Worm (Caenorhabditis elegans) whole organism, mixed stage, embryonic: ENCODE results near the gene Y61A9LA.12.
"Not testable (repeated sequence)": the region's sequence is repeated elsewhere in the genome, so short reads cannot be mapped to it uniquely, and the experiment has no call there.

Experiments
- elt-1 ChIP-seq: sonication (generic microtip); optimal IDR thresholded peaks from 2 replicates; lab custom pipeline; 2017; ENCODE audit warnings: missing genetic modification characterization, mild to moderate bottlenecking, missing compliant biosample characterization, antibody characterized with exemption, moderate library complexity, borderline replicate concordance; ENCODE audit not compliant: insufficient read depth
- elt-3 ChIP-seq: fragments of 150-350 bp; optimal IDR thresholded peaks from 2 replicates; lab custom pipeline; 2014; ENCODE audit warnings: missing biosample characterization, missing genetic modification characterization
- lin-13 ChIP-seq: fragments of 150-350 bp; optimal IDR thresholded peaks from 2 replicates; lab custom pipeline; 2014; ENCODE audit warnings: missing biosample characterization, missing genetic modification characterization
- nhr-12 ChIP-seq: fragments of 150-350 bp; optimal IDR thresholded peaks from 2 replicates; lab custom pipeline; 2014; ENCODE audit warnings: missing biosample characterization, missing genetic modification characterization
- nhr-2 ChIP-seq: fragments of 150-350 bp; optimal IDR thresholded peaks from 2 replicates; lab custom pipeline; 2014; ENCODE audit warnings: missing biosample characterization, missing genetic modification characterization
- nhr-28 ChIP-seq: fragments of 150-350 bp; optimal IDR thresholded peaks from 2 replicates; lab custom pipeline; 2014; ENCODE audit warnings: missing biosample characterization, missing genetic modification characterization
- nhr-76 ChIP-seq: sonication (generic microtip); optimal IDR thresholded peaks from 2 replicates; lab custom pipeline; 2017; ENCODE audit warnings: missing biosample characterization, missing genetic modification characterization
- pha-4 ChIP-seq: fragments of 150-350 bp; optimal IDR thresholded peaks from 2 replicates; lab custom pipeline; 2018; ENCODE audit warnings: missing biosample characterization, missing genetic modification reagents, missing genetic modification characterization
- unc-62 ChIP-seq: fragments of 150-350 bp; optimal IDR thresholded peaks from 2 replicates; lab custom pipeline; 2014; ENCODE audit warnings: missing biosample characterization, missing genetic modification reagents, missing genetic modification characterization
- ztf-11 ChIP-seq: fragments of 150-350 bp; optimal IDR thresholded peaks from 2 replicates; lab custom pipeline; 2014; ENCODE audit warnings: missing biosample characterization, missing genetic modification characterization

- TF ChIP-seq nhr-76 (tag; lab: Kevin White, UChicago); elt-3; ztf-11 (tag; lab: Kevin White, UChicago); nhr-28; pha-4 (tag; lab: Kevin White, UChicago); elt-1; lin-13; nhr-12 (tag; lab: Kevin White, UChicago); nhr-2 (tag; lab: Kevin White, UChicago); unc-62 (GFP tag; lab: Kevin White, UChicago): not testable (repeated sequence)
Observed at ce11 chrV:4552394-4553096, 1.1 kb upstream of the Y61A9LA.12 start.
